Worm (Caenorhabditis elegans) whole organism, L3 larva: Measurements from ENCODE around the gene hst-1.
A peak's percentile ranks its signal among the peaks of the same experiment; 100 is the strongest.

ENCODE experiments used
- R02D3.7 ChIP-seq: fragments of 150-350 bp; optimal IDR thresholded peaks from 2 replicates; lab custom pipeline; 2014; ENCODE audit warnings: missing biosample characterization, missing genetic modification characterization
- ZK546.5 ChIP-seq: sonication (generic microtip); optimal IDR thresholded peaks from 2 replicates; lab custom pipeline; 2017; ENCODE audit warnings: missing biosample characterization, missing genetic modification characterization
- aly-2 ChIP-seq: fragments of 150-350 bp; optimal IDR thresholded peaks from 2 replicates; lab custom pipeline; 2014; ENCODE audit warnings: missing biosample characterization, missing genetic modification characterization
- ama-1 ChIP-seq: fragments of 150-350 bp; optimal IDR thresholded peaks from 2 replicates; lab custom pipeline; 2018
- ceh-16 ChIP-seq: sonication (generic microtip); optimal IDR thresholded peaks from 2 replicates; lab custom pipeline; 2017; ENCODE audit warnings: missing biosample characterization, missing genetic modification characterization
- ceh-28 ChIP-seq: fragments of 150-350 bp; optimal IDR thresholded peaks from 2 replicates; lab custom pipeline; 2014; ENCODE audit warnings: missing biosample characterization, missing genetic modification reagents, missing genetic modification characterization
- ceh-82 ChIP-seq: fragments of 150-350 bp; optimal IDR thresholded peaks from 2 replicates; lab custom pipeline; 2014; ENCODE audit warnings: missing biosample characterization, missing genetic modification characterization
- ceh-9 ChIP-seq: sonication (generic microtip); optimal IDR thresholded peaks from 2 replicates; lab custom pipeline; 2018; ENCODE audit warnings: missing biosample characterization, missing genetic modification characterization
- daf-12 ChIP-seq: fragments of 150-350 bp; optimal IDR thresholded peaks from 2 replicates; lab custom pipeline; 2014; ENCODE audit warnings: missing biosample characterization, missing genetic modification reagents, missing genetic modification characterization
- egl-27 ChIP-seq: sonication (generic microtip); optimal IDR thresholded peaks from 4 replicates; lab custom pipeline; 2017; ENCODE audit warnings: missing biosample characterization, missing genetic modification reagents, missing genetic modification characterization
- egl-5 ChIP-seq: fragments of 150-350 bp; optimal IDR thresholded peaks from 2 replicates; lab custom pipeline; 2017; ENCODE audit warnings: missing biosample characterization, missing genetic modification reagents, missing genetic modification characterization, inconsistent platforms
- elt-1 ChIP-seq: fragments of 150-350 bp; optimal IDR thresholded peaks from 2 replicates; lab custom pipeline; 2014; ENCODE audit warnings: missing biosample characterization, missing genetic modification characterization
- elt-2 ChIP-seq: sonication (generic microtip); optimal IDR thresholded peaks from 2 replicates; lab custom pipeline; 2016; ENCODE audit warnings: missing genetic modification reagents, mild to moderate bottlenecking, missing genetic modification characterization, missing compliant biosample characterization
- elt-3 ChIP-seq, 3 experiments: fragments of 150-350 bp in 1 of 3; sonication (generic microtip) in 2 of 3; optimal IDR thresholded peaks; 2 replicates in 2 of 3; 4 replicates in 1 of 3; lab custom pipeline; 2014 to 2017; ENCODE audit warnings: missing biosample characterization in 3 of 3, missing genetic modification characterization in 3 of 3
- eor-1 ChIP-seq, 2 experiments: fragments of 150-350 bp; optimal IDR thresholded peaks; 2 replicates each; lab custom pipeline; 2014 to 2018; ENCODE audit warnings: missing biosample characterization in 2 of 2, missing genetic modification characterization in 2 of 2
- fkh-10 ChIP-seq: sonication (generic microtip); optimal IDR thresholded peaks from 2 replicates; lab custom pipeline; 2017; ENCODE audit warnings: missing biosample characterization, missing genetic modification reagents, missing genetic modification characterization
- fkh-2 ChIP-seq: fragments of 150-350 bp; optimal IDR thresholded peaks from 2 replicates; lab custom pipeline; 2014; ENCODE audit warnings: missing biosample characterization, missing genetic modification reagents, missing genetic modification characterization
- fos-1 ChIP-seq: fragments of 150-350 bp; optimal IDR thresholded peaks from 2 replicates; lab custom pipeline; 2014; ENCODE audit warnings: missing biosample characterization, missing genetic modification characterization
- hmg-11 ChIP-seq: sonication (generic microtip); optimal IDR thresholded peaks from 2 replicates; lab custom pipeline; 2016; ENCODE audit warnings: missing genetic modification characterization, missing compliant biosample characterization
- jun-1 ChIP-seq: fragments of 150-350 bp; optimal IDR thresholded peaks from 2 replicates; lab custom pipeline; 2014; ENCODE audit warnings: missing biosample characterization, missing genetic modification reagents, missing genetic modification characterization
- lin-15B ChIP-seq: fragments of 150-350 bp; optimal IDR thresholded peaks from 2 replicates; lab custom pipeline; 2014; ENCODE audit warnings: missing biosample characterization, missing genetic modification characterization
- lin-39 ChIP-seq: fragments of 150-350 bp; optimal IDR thresholded peaks from 2 replicates; lab custom pipeline; 2018; ENCODE audit warnings: missing biosample characterization, missing genetic modification reagents, missing genetic modification characterization
- lsy-12 ChIP-seq: sonication (generic microtip); optimal IDR thresholded peaks from 2 replicates; lab custom pipeline; 2016; ENCODE audit warnings: mild to moderate bottlenecking, missing genetic modification characterization, missing compliant biosample characterization
- mdl-1 ChIP-seq: fragments of 150-350 bp; optimal IDR thresholded peaks from 2 replicates; lab custom pipeline; 2014; ENCODE audit warnings: missing biosample characterization, missing genetic modification characterization
- mml-1 ChIP-seq: fragments of 150-350 bp; sonication (generic microtip); optimal IDR thresholded peaks from 3 replicates; lab custom pipeline; 2014; ENCODE audit warnings: missing biosample characterization, missing genetic modification characterization
- nfya-1 ChIP-seq: sonication (generic microtip); optimal IDR thresholded peaks from 2 replicates; lab custom pipeline; 2017; ENCODE audit warnings: missing genetic modification characterization, mild to moderate bottlenecking, missing compliant biosample characterization, antibody characterized with exemption, moderate library complexity; ENCODE audit not compliant: insufficient read depth
- nhr-11 ChIP-seq: fragments of 150-350 bp; optimal IDR thresholded peaks from 2 replicates; lab custom pipeline; 2014; ENCODE audit warnings: missing biosample characterization, missing genetic modification characterization
- nhr-12 ChIP-seq: fragments of 150-350 bp; optimal IDR thresholded peaks from 2 replicates; lab custom pipeline; 2014; ENCODE audit warnings: missing biosample characterization, missing genetic modification characterization
- nhr-23 ChIP-seq: fragments of 150-350 bp; optimal IDR thresholded peaks from 2 replicates; lab custom pipeline; 2014; ENCODE audit warnings: missing biosample characterization, missing genetic modification reagents, missing genetic modification characterization
- nhr-237 ChIP-seq: fragments of 150-350 bp; optimal IDR thresholded peaks from 2 replicates; lab custom pipeline; 2014; ENCODE audit warnings: missing biosample characterization, missing genetic modification characterization
- nhr-25 ChIP-seq: sonication (generic microtip); optimal IDR thresholded peaks from 2 replicates; lab custom pipeline; 2017; ENCODE audit warnings: missing biosample characterization, missing genetic modification characterization
- nhr-28 ChIP-seq: fragments of 150-350 bp; optimal IDR thresholded peaks from 2 replicates; lab custom pipeline; 2014; ENCODE audit warnings: missing biosample characterization, missing genetic modification characterization
- nhr-43 ChIP-seq: sonication (generic microtip); optimal IDR thresholded peaks from 2 replicates; lab custom pipeline; 2016; ENCODE audit warnings: mild to moderate bottlenecking, missing genetic modification characterization, missing compliant biosample characterization; ENCODE audit not compliant: poor library complexity, severe bottlenecking
- nhr-67 ChIP-seq: fragments of 150-350 bp; optimal IDR thresholded peaks from 2 replicates; lab custom pipeline; 2014; ENCODE audit warnings: missing biosample characterization, missing genetic modification characterization
- nhr-76 ChIP-seq: fragments of 150-350 bp; sonication (generic microtip); optimal IDR thresholded peaks from 5 replicates; lab custom pipeline; 2014; ENCODE audit warnings: missing biosample characterization, missing genetic modification characterization
- nhr-77 ChIP-seq: fragments of 150-350 bp; optimal IDR thresholded peaks from 2 replicates; lab custom pipeline; 2014; ENCODE audit warnings: missing biosample characterization, missing genetic modification characterization
- pha-4 ChIP-seq: fragments of 150-350 bp; optimal IDR thresholded peaks from 2 replicates; lab custom pipeline; 2014; ENCODE audit warnings: missing biosample characterization, missing genetic modification reagents, missing genetic modification characterization
- pqm-1 ChIP-seq: fragments of 150-350 bp; optimal IDR thresholded peaks from 2 replicates; lab custom pipeline; 2017; ENCODE audit warnings: missing biosample characterization, missing genetic modification characterization, inconsistent platforms
- sea-2 ChIP-seq: fragments of 150-350 bp; sonication (generic microtip); optimal IDR thresholded peaks from 4 replicates; lab custom pipeline; 2014; ENCODE audit warnings: missing biosample characterization, missing genetic modification reagents, missing genetic modification characterization
- skn-1 ChIP-seq: fragments of 150-350 bp; optimal IDR thresholded peaks from 2 replicates; lab custom pipeline; 2014; ENCODE audit warnings: missing biosample characterization, missing genetic modification characterization
- snpc-4 ChIP-seq: fragments of 150-350 bp; optimal IDR thresholded peaks from 2 replicates; lab custom pipeline; 2014; ENCODE audit warnings: missing biosample characterization, missing genetic modification characterization
- tbx-2 ChIP-seq: sonication (generic microtip); optimal IDR thresholded peaks from 2 replicates; lab custom pipeline; 2016; ENCODE audit warnings: mild to moderate bottlenecking, missing genetic modification characterization, missing compliant biosample characterization
- unc-39 ChIP-seq: sonication (generic microtip); optimal IDR thresholded peaks from 4 replicates; lab custom pipeline; 2017; ENCODE audit warnings: missing biosample characterization, missing genetic modification characterization
- unc-62 ChIP-seq: fragments of 150-350 bp; sonication (generic microtip); optimal IDR thresholded peaks from 4 replicates; lab custom pipeline; 2014; ENCODE audit warnings: missing biosample characterization, missing genetic modification reagents, missing genetic modification characterization
- zag-1 ChIP-seq: fragments of 150-350 bp; optimal IDR thresholded peaks from 2 replicates; lab custom pipeline; 2014; ENCODE audit warnings: missing biosample characterization, missing genetic modification characterization
- ztf-11 ChIP-seq: fragments of 150-350 bp; optimal IDR thresholded peaks from 2 replicates; lab custom pipeline; 2014; ENCODE audit warnings: missing biosample characterization, missing genetic modification characterization
- ztf-4 ChIP-seq: fragments of 150-350 bp; optimal IDR thresholded peaks from 2 replicates; lab custom pipeline; 2014; ENCODE audit warnings: missing biosample characterization, missing genetic modification characterization

hst-1 gene

DNA sequence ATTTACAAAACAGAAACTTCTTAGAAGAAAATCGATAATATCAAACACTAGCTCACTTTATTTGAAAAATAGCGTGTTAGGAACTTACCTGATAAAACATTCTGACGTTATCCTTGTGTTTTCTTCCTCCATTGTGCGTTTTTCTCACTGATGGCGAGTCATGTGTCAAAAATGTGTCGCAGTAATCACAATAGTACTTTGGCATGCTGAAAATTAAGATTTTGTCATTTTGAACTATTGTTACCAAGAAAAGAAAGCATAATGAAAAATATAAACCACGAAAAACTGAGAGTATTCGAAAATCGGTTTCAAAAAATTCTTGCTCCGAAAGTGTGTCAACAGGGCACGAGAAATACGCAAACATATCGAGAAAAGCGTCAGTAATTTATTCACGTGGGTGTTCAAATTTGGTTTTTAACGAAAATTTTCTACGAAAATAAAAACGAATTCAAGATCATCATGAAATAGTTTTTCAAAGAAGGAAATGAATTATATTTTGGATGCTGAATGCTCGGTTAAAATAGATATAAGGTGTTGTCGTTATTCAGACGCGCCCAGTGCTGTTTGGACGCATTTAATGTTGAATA lies 3.6 kb downstream of the hst-1 start, which contains the start of gene snrp-3:
Gene snrp-3, minus strand, starts transcription at position 206 of the 587 bp plus-strand sequence.
- peak; percentile 92 for TF ChIP-seq pha-4 (tag; lab: Kevin White, UChicago)
- TF ChIP-seq ceh-16 (tag; lab: Kevin White, UChicago): no peak
- TF ChIP-seq R02D3.7: peak; percentile 76
- no peak for TF ChIP-seq fkh-2 (tag; lab: Kevin White, UChicago)
- peak; percentile 79 for TF ChIP-seq nhr-43 (tag; lab: Kevin White, UChicago)
- TF ChIP-seq nhr-77 (tag; lab: Kevin White, UChicago): peak; percentile 39
- TF ChIP-seq zag-1 (tag; lab: Kevin White, UChicago): no peak
- peak; percentile 78 for TF ChIP-seq ceh-28 (tag; lab: Kevin White, UChicago)
- peak; percentile 62 for TF ChIP-seq pqm-1 (tag; lab: Kevin White, UChicago)
- TF ChIP-seq egl-5: no peak
- TF ChIP-seq ama-1 (lab: Kevin White, UChicago): peak; percentile 71
- TF ChIP-seq aly-2 (tag; lab: Kevin White, UChicago): no peak
- TF ChIP-seq nhr-12 (tag; lab: Kevin White, UChicago): no peak
- peak; percentile 8 for TF ChIP-seq mdl-1 (tag; lab: Kevin White, UChicago)
- TF ChIP-seq ceh-82: peak; percentile 23
- no peak for TF ChIP-seq ztf-11
- no peak for TF ChIP-seq fkh-10 (GFP tag; lab: Kevin White, UChicago)
- peak; percentile 84 for TF ChIP-seq hmg-11 (tag; lab: Kevin White, UChicago)
- peak; percentile 84 for TF ChIP-seq nfya-1 (tag; lab: Kevin White, UChicago)
- TF ChIP-seq nhr-25 (tag; lab: Kevin White, UChicago): peak; percentile 81
- no peak for TF ChIP-seq elt-3 (tag; optimal IDR thresholded peaks at IDR 0.05; lab: Kevin White, UChicago)
- TF ChIP-seq sea-2: no peak
- peak; percentile 76 for TF ChIP-seq jun-1 (tag; lab: Kevin White, UChicago)
- peak; percentile 64 for TF ChIP-seq lsy-12 (tag; lab: Kevin White, UChicago)
- TF ChIP-seq ceh-9 (tag; lab: Kevin White, UChicago): no peak
- TF ChIP-seq ZK546.5 (tag; lab: Kevin White, UChicago): no peak
- TF ChIP-seq nhr-237 (tag; lab: Kevin White, UChicago): no peak
- TF ChIP-seq tbx-2 (tag; lab: Kevin White, UChicago): peak; percentile 49
- TF ChIP-seq nhr-28: no peak
- no peak for TF ChIP-seq ztf-4 (tag; lab: Kevin White, UChicago)
- peak; percentile 95 for TF ChIP-seq nhr-23 (tag; lab: Kevin White, UChicago)
- TF ChIP-seq skn-1: peak; percentile 83
- TF ChIP-seq elt-1: no peak
- TF ChIP-seq daf-12 (tag; lab: Kevin White, UChicago): no peak
- peak; percentile 89 for TF ChIP-seq lin-15B (tag; lab: Kevin White, UChicago)
- TF ChIP-seq unc-62: no peak
- TF ChIP-seq elt-2: peak; percentile 42
- TF ChIP-seq nhr-11 (tag; lab: Kevin White, UChicago): peak; percentile 38
- no peak for TF ChIP-seq egl-27
- TF ChIP-seq nhr-76: no peak
- no peak for TF ChIP-seq eor-1 (tag; optimal IDR thresholded peaks at IDR 0.05; lab: Kevin White, UChicago)
- peak; percentile 19 for TF ChIP-seq lin-39
- TF ChIP-seq nhr-67: no peak
- TF ChIP-seq fos-1: no peak
- TF ChIP-seq unc-39 (tag; lab: Kevin White, UChicago): no peak
- peak; percentile 77 for TF ChIP-seq snpc-4

DNA sequence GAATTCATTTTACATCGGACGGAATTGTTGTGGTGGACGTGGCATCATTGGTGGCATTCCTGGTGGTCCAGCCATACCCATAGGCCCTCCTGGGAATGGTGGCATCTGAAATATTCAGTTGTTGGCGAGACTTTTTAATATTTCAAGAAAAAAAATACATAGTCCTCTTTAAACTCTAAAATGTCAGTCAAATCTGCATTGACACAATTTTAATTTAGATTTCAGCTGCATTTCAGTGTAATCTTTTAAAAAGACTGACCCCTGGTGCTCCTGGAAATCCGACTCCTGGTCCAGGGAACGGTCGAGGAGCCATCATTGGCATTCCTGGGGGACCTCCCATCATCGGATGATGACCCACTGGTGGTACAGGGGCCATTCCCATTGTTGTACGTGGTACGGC lies 4.3 kb downstream of the hst-1 start:
- TF ChIP-seq fkh-2 (tag; lab: Kevin White, UChicago) (no peak), ceh-82 (no peak), R02D3.7 (no peak), mml-1 (no peak), aly-2 (tag; lab: Kevin White, UChicago) (no peak), zag-1 (tag; lab: Kevin White, UChicago) (no peak)
